Fruit fly (Drosophila melanogaster): ENCODE data around the gene CG5382.

dm6 chr3R:22358810-22359209 lies 7.0 kb downstream of the CG5382 start:
- TF ChIP-seq Dll (optimal IDR thresholded peaks at IDR 0.05) (no peak), pan (optimal IDR thresholded peaks at IDR 0.05) (no peak)
